Fruit fly (Drosophila melanogaster): ENCODE results near the gene CG42327.

The CG42327 gene

dm6 chr3R:11619709-11620409 is 36.1 kb upstream of the CG42327 start, which contains the start of the genes Jupiter and CG14710 (continued):
- TF ChIP-seq CG4617 (GFP tag; optimal IDR thresholded peaks at IDR 0.05; ENCODE audit: borderline replicate concordance): peak; percentile 98
- TF ChIP-seq CG9609 (GFP tag; optimal IDR thresholded peaks at IDR 0.05): peak; percentile 77
- TF ChIP-seq Spps (tag; optimal IDR thresholded peaks at IDR 0.05): no peak
- TF ChIP-seq CG17802 (tag; optimal IDR thresholded peaks at IDR 0.05): peak; percentile 52
- TF ChIP-seq vnd (GFP tag; IDR thresholded peaks at IDR 0.05; ENCODE audit: partially characterized antibody): no peak
- TF ChIP-seq crp (GFP tag; optimal IDR thresholded peaks at IDR 0.05): peak in 1 of 2 experiments; percentile 45
- no peak for TF ChIP-seq CG16779 (GFP tag; IDR thresholded peaks at IDR 0.05)
- no peak for TF ChIP-seq CG6254 (GFP tag; optimal IDR thresholded peaks at IDR 0.05)
- no peak for TF ChIP-seq CG7271 (tag; optimal IDR thresholded peaks at IDR 0.05)
- TF ChIP-seq CG3838 (GFP tag; optimal IDR thresholded peaks at IDR 0.05): peak; percentile 21
- TF ChIP-seq CG13296 (GFP tag; optimal IDR thresholded peaks at IDR 0.05): peak; percentile 54
- TF ChIP-seq bowl (GFP tag; IDR thresholded peaks at IDR 0.05): no peak
- TF ChIP-seq Dip2 (GFP tag; IDR thresholded peaks at IDR 0.05): no peak
- TF ChIP-seq CG10431 (GFP tag; optimal IDR thresholded peaks at IDR 0.05): peak; percentile 31
- peak; percentile 11 for TF ChIP-seq Bdp1 (GFP tag; optimal IDR thresholded peaks at IDR 0.05)
- no peak for TF ChIP-seq CG17568 (GFP tag; optimal IDR thresholded peaks at IDR 0.05)
- no peak for TF ChIP-seq Kr (GFP tag; optimal IDR thresholded peaks at IDR 0.05)
- TF ChIP-seq chn (GFP tag; optimal IDR thresholded peaks at IDR 0.05): peak; percentile 83
- TF ChIP-seq Max (GFP tag; optimal IDR thresholded peaks at IDR 0.05): peak; percentile 67
- no peak for TF ChIP-seq nerfin-2 (GFP tag; IDR thresholded peaks at IDR 0.05; ENCODE audit: partially characterized antibody)
- 0 out of 3 replicates have a peak, but pooled peaks have one; percentile 40 for TF ChIP-seq CG6791 (GFP tag; IDR thresholded peaks at IDR 0.05; ENCODE audit: partially characterized antibody)
- TF ChIP-seq stc (GFP tag; IDR thresholded peaks at IDR 0.05): no peak
- TF ChIP-seq CG6765 (GFP tag; optimal IDR thresholded peaks at IDR 0.05): no peak
- TF ChIP-seq sens-2 (GFP tag; IDR thresholded peaks at IDR 0.05): 0 out of 2 replicates have a peak, but pooled peaks have one; percentile 36
- TF ChIP-seq CG7556 (GFP tag; optimal IDR thresholded peaks at IDR 0.05): peak; percentile 21
- peak; percentile 79 for TF ChIP-seq CoRest (tag; optimal IDR thresholded peaks at IDR 0.05)
- peak; percentile 34; the same call in 1 of the 2 replicates for TF ChIP-seq CG32767 (GFP tag; IDR thresholded peaks at IDR 0.05)
- TF ChIP-seq dm (GFP tag; optimal IDR thresholded peaks at IDR 0.05): peak; percentile 80
- TF ChIP-seq CG17328 (GFP tag; IDR thresholded peaks at IDR 0.05): peak; percentile 66
- TF ChIP-seq Nf-YB (GFP tag; optimal IDR thresholded peaks at IDR 0.05): peak; percentile 38
- TF ChIP-seq CG14667 (GFP tag; IDR thresholded peaks at IDR 0.05): peak; percentile 53; the same call in 1 of the 2 replicates
- TF ChIP-seq hth (optimal IDR thresholded peaks at IDR 0.05): no peak
- TF ChIP-seq ken (GFP tag; IDR thresholded peaks at IDR 0.05): peak; percentile 86
- TF ChIP-seq lab (GFP tag; optimal IDR thresholded peaks at IDR 0.05): no peak
- TF ChIP-seq chm (GFP tag; IDR thresholded peaks at IDR 0.05): peak; percentile 68
- TF ChIP-seq ara (GFP tag; IDR thresholded peaks at IDR 0.05): no peak
- TF ChIP-seq trem (tag; optimal IDR thresholded peaks at IDR 0.05): peak; percentile 73
- peak; percentile 78 for TF ChIP-seq cg (GFP tag; optimal IDR thresholded peaks at IDR 0.05)
- peak; percentile 65 for TF ChIP-seq grau (tag; optimal IDR thresholded peaks at IDR 0.05)
- TF ChIP-seq Blimp-1 (GFP tag; optimal IDR thresholded peaks at IDR 0.05): peak; percentile 49
- TF ChIP-seq CG1603 (tag; optimal IDR thresholded peaks at IDR 0.05): peak; percentile 77
- no peak for TF ChIP-seq BtbVII (GFP tag; optimal IDR thresholded peaks at IDR 0.05)
- TF ChIP-seq C15 (GFP tag; IDR thresholded peaks at IDR 0.05): no peak
- TF ChIP-seq CG4707 (GFP tag; optimal IDR thresholded peaks at IDR 0.05): no peak
- no peak for TF ChIP-seq CG4360 (GFP tag; IDR thresholded peaks at IDR 0.05)
- TF ChIP-seq fu2 (GFP tag; optimal IDR thresholded peaks at IDR 0.05): peak; percentile 81
- peak; percentile 32 for TF ChIP-seq nerfin-1 (tag; optimal IDR thresholded peaks at IDR 0.05)
- TF ChIP-seq HHEX (GFP tag; optimal IDR thresholded peaks at IDR 0.05): no peak
- TF ChIP-seq CG7987 (GFP tag; optimal IDR thresholded peaks at IDR 0.05): no peak
